Worm (Caenorhabditis elegans): ENCODE results near the gene C05C8.5.

The C05C8.5 gene

ce11 chrV:7198403-7198802 lies 36.2 kb downstream of the C05C8.5 start:
- TF ChIP-seq ceh-8 (GFP tag; optimal IDR thresholded peaks at IDR 0.05) = no peak
- TF ChIP-seq unc-130 (tag; optimal IDR thresholded peaks at IDR 0.05) = no peak
- TF ChIP-seq pqm-1 (tag; optimal IDR thresholded peaks at IDR 0.05) = no peak
- TF ChIP-seq lin-35 (GFP tag; optimal IDR thresholded peaks at IDR 0.05) = peak in 1 of 2 experiments; percentile 31
- TF ChIP-seq nhr-90 (tag; optimal IDR thresholded peaks at IDR 0.05; ENCODE audit: poor library complexity) = peak; percentile 13
- peak; percentile 81 for TF ChIP-seq ama-1 (optimal IDR thresholded peaks at IDR 0.05)
- TF ChIP-seq ceh-82 (tag; optimal IDR thresholded peaks at IDR 0.05) = no peak
- TF ChIP-seq nhr-12 (tag; optimal IDR thresholded peaks at IDR 0.05) = no peak
- TF ChIP-seq nhr-19 (GFP tag; conservative IDR thresholded peaks at IDR 0.05) = no peak
- TF ChIP-seq nhr-20 (tag; optimal IDR thresholded peaks at IDR 0.05) = no peak
- TF ChIP-seq nhr-85 (tag) = peak; percentile 45
- peak; percentile 59 for TF ChIP-seq aly-2 (tag; optimal IDR thresholded peaks at IDR 0.05)
- TF ChIP-seq ceh-63 (GFP tag; optimal IDR thresholded peaks at IDR 0.05) = no peak
- TF ChIP-seq nhr-71 (tag; optimal IDR thresholded peaks at IDR 0.05) = peak; percentile 1
- TF ChIP-seq nhr-47 (tag; optimal IDR thresholded peaks at IDR 0.05) = peak; percentile 4
- peak; percentile 66 for TF ChIP-seq elt-2 (tag; optimal IDR thresholded peaks at IDR 0.05)
- TF ChIP-seq nhr-76 (tag; optimal IDR thresholded peaks at IDR 0.05) = no peak
- no peak for TF ChIP-seq efl-1 (optimal IDR thresholded peaks at IDR 0.05)
- TF ChIP-seq efl-1 (GFP tag; optimal IDR thresholded peaks at IDR 0.05 in 1 of 2) = peak in 1 of 2 experiments; percentile 91
- TF ChIP-seq ceh-88 (GFP tag; IDR thresholded peaks at IDR 0.05) = no peak
- TF ChIP-seq sptf-1 (tag; optimal IDR thresholded peaks at IDR 0.05) = no peak
- TF ChIP-seq snu-23 (GFP tag; optimal IDR thresholded peaks at IDR 0.05) = peak; percentile 9
- no peak for TF ChIP-seq lin-39 (tag; optimal IDR thresholded peaks at IDR 0.05)
- TF ChIP-seq C04F5.9 (tag; optimal IDR thresholded peaks at IDR 0.05) = no peak
- TF ChIP-seq F16B12.6 (tag; optimal IDR thresholded peaks at IDR 0.05) = no peak
- TF ChIP-seq xbp-1 (tag; optimal IDR thresholded peaks at IDR 0.05) = no peak
- TF ChIP-seq pax-3 (tag; optimal IDR thresholded peaks at IDR 0.05) = peak; percentile 2

ce11 chrV:7197036-7197435 lies 37.6 kb downstream of the C05C8.5 start:
- TF ChIP-seq tlp-1 (tag; optimal IDR thresholded peaks at IDR 0.05) = no peak
- no peak for TF ChIP-seq swsn-7 (tag; optimal IDR thresholded peaks at IDR 0.05)
- TF ChIP-seq C04F5.9 (tag; optimal IDR thresholded peaks at IDR 0.05) = no peak
- no peak for TF ChIP-seq sup-37 (GFP tag; optimal IDR thresholded peaks at IDR 0.05)
- TF ChIP-seq lin-13 (GFP tag; optimal IDR thresholded peaks at IDR 0.05) = no peak
- TF ChIP-seq nhr-85 (tag) = no peak
- TF ChIP-seq unc-30 (tag; optimal IDR thresholded peaks at IDR 0.05) = no peak
- TF ChIP-seq grh-1 (GFP tag; IDR thresholded peaks at IDR 0.05) = no peak

- peak; percentile 89 for TF ChIP-seq jun-1 (tag; optimal IDR thresholded peaks at IDR 0.05)
- peak; percentile 91 for TF ChIP-seq lin-14 (GFP tag; optimal IDR thresholded peaks at IDR 0.05)
- TF ChIP-seq ztf-4 (tag; optimal IDR thresholded peaks at IDR 0.05) = peak; percentile 69
- TF ChIP-seq ets-5 (GFP tag; IDR thresholded peaks at IDR 0.05) = no peak
- TF ChIP-seq nhr-28 (tag; optimal IDR thresholded peaks at IDR 0.05) = no peak
- TF ChIP-seq isw-1 (GFP tag; IDR thresholded peaks at IDR 0.05) = peak; percentile 88
- no peak for TF ChIP-seq tlp-1 (tag; optimal IDR thresholded peaks at IDR 0.05)
- peak; percentile 87 for TF ChIP-seq grh-1 (GFP tag; IDR thresholded peaks at IDR 0.05)
- peak; percentile 74 for TF ChIP-seq ceh-88 (GFP tag; IDR thresholded peaks at IDR 0.05)
- peak; percentile 43 for TF ChIP-seq lin-39 (tag; optimal IDR thresholded peaks at IDR 0.05)
- no peak for TF ChIP-seq hlh-17 (GFP tag; optimal IDR thresholded peaks at IDR 0.05; ENCODE audit: borderline replicate concordance)
- TF ChIP-seq nhr-12 (tag; optimal IDR thresholded peaks at IDR 0.05) = no peak
- peak; percentile 83 for TF ChIP-seq unc-86 (tag; optimal IDR thresholded peaks at IDR 0.05)
- peak; percentile 91 for TF ChIP-seq tbx-2 (tag; optimal IDR thresholded peaks at IDR 0.05)
- TF ChIP-seq unc-130 (tag; optimal IDR thresholded peaks at IDR 0.05) = peak; percentile 94
- no peak for TF ChIP-seq unc-30 (tag; optimal IDR thresholded peaks at IDR 0.05)
- peak; percentile 78 for TF ChIP-seq elt-2 (tag; optimal IDR thresholded peaks at IDR 0.05)
- TF ChIP-seq fkh-4 (tag; optimal IDR thresholded peaks at IDR 0.05; ENCODE audit: borderline replicate concordance) = no peak
- peak; percentile 52 for TF ChIP-seq hpl-2 (GFP tag; optimal IDR thresholded peaks at IDR 0.05)
- peak; percentile 95 for TF ChIP-seq nhr-71 (tag; optimal IDR thresholded peaks at IDR 0.05)
- TF ChIP-seq nhr-85 (tag) = peak; percentile 96
- TF ChIP-seq nhr-47 (tag; optimal IDR thresholded peaks at IDR 0.05) = peak; percentile 91
- TF ChIP-seq F16B12.6 (tag; optimal IDR thresholded peaks at IDR 0.05) = peak; percentile 62
- peak; percentile 73 for TF ChIP-seq zip-4 (GFP tag; optimal IDR thresholded peaks at IDR 0.05)
- TF ChIP-seq nhr-76 (tag; optimal IDR thresholded peaks at IDR 0.05) = no peak
- TF ChIP-seq egl-13 (tag; optimal IDR thresholded peaks at IDR 0.05) = peak; percentile 74
- peak; percentile 95 for TF ChIP-seq mep-1 (tag; optimal IDR thresholded peaks at IDR 0.05)
- TF ChIP-seq C16A3.4 (tag; optimal IDR thresholded peaks at IDR 0.05) = peak; percentile 95
- no peak for TF ChIP-seq sox-4 (tag; optimal IDR thresholded peaks at IDR 0.05)
- TF ChIP-seq ceh-8 (GFP tag; optimal IDR thresholded peaks at IDR 0.05) = peak; percentile 72
- peak; percentile 63 for TF ChIP-seq ama-1 (optimal IDR thresholded peaks at IDR 0.05)
Observed at ce11 chrV:7196498-7196966, 38.1 kb downstream of the C05C8.5 start, which contains the start of gene F09G2.2. F09G2.2 (plus strand) TSS chrV:7196916.

Measured in whole organism, L1 larva.